Fruit fly (Drosophila melanogaster): ENCODE data around the gene Cpr67B.
A peak's percentile ranks its signal among the peaks of the same experiment; 100 is the strongest.

Gene Cpr67B

dm6 chr3L:9429665-9430607 lies 25.3 kb downstream of the Cpr67B start, which contains the start of the genes RpS17 and MTF-1 (continued):
- TF ChIP-seq CG1603 (tag; optimal IDR thresholded peaks at IDR 0.05) (peak; percentile 50), dimm (GFP tag; IDR thresholded peaks at IDR 0.05) (no peak), oc (tag; optimal IDR thresholded peaks at IDR 0.05) (no peak), Optix (GFP tag; IDR thresholded peaks at IDR 0.05) (0 out of 3 replicates have a peak, but pooled peaks have one; percentile 35), Sox100B (GFP tag; optimal IDR thresholded peaks at IDR 0.05) (peak; percentile 46), cg (GFP tag; optimal IDR thresholded peaks at IDR 0.05) (peak; percentile 14), CG2116 (GFP tag; optimal IDR thresholded peaks at IDR 0.05) (peak; percentile 64), BtbVII (GFP tag; optimal IDR thresholded peaks at IDR 0.05) (peak; percentile 60), Hr39 (optimal IDR thresholded peaks at IDR 0.05) (no peak), stc (GFP tag; IDR thresholded peaks at IDR 0.05) (peak; percentile 10; the same call in 1 of the 2 replicates), btn (GFP tag; optimal IDR thresholded peaks at IDR 0.05) (no peak), bowl (GFP tag; IDR thresholded peaks at IDR 0.05) (no peak), Max (GFP tag; optimal IDR thresholded peaks at IDR 0.05) (peak; percentile 26), toy (GFP tag; IDR thresholded peaks at IDR 0.05) (no peak), rib (GFP tag; IDR thresholded peaks at IDR 0.05) (no peak), Dbx (GFP tag; IDR thresholded peaks at IDR 0.05) (peak; percentile 34; the same call in 2 of the 3 replicates), Med (GFP tag) (peak; percentile 92), pho (GFP tag; optimal IDR thresholded peaks at IDR 0.05) (no peak), CG14014 (GFP tag; IDR thresholded peaks at IDR 0.05) (peak; percentile 39; the same call in 1 of the 2 replicates), sqz (GFP tag; optimal IDR thresholded peaks at IDR 0.05) (peak; percentile 40), Taf1 (GFP tag; IDR thresholded peaks at IDR 0.05) (no peak), CG2202 (tag; optimal IDR thresholded peaks at IDR 0.05) (peak; percentile 43), HHEX (GFP tag; optimal IDR thresholded peaks at IDR 0.05) (peak; percentile 68), CG14710 (tag; optimal IDR thresholded peaks at IDR 0.05) (peak; percentile 58), wor (GFP tag; IDR thresholded peaks at IDR 0.05) (no peak), fd102C (GFP tag; optimal IDR thresholded peaks at IDR 0.05) (no peak), CG16779 (GFP tag; IDR thresholded peaks at IDR 0.05) (no peak), Six4 (GFP tag; optimal IDR thresholded peaks at IDR 0.05) (no peak), ken (GFP tag; IDR thresholded peaks at IDR 0.05) (peak; percentile 61; the same call in 2 of the 3 replicates), lab (GFP tag; optimal IDR thresholded peaks at IDR 0.05) (peak; percentile 75), sens-2 (GFP tag; IDR thresholded peaks at IDR 0.05) (0 out of 2 replicates have a peak, but pooled peaks have one; percentile 27), Doc3 (GFP tag; IDR thresholded peaks at IDR 0.05; ENCODE audit: partially characterized antibody) (no peak), exex (tag; optimal IDR thresholded peaks at IDR 0.05) (peak; percentile 45), Nf-YB (GFP tag; optimal IDR thresholded peaks at IDR 0.05) (peak; percentile 21), CG4617 (GFP tag; optimal IDR thresholded peaks at IDR 0.05; ENCODE audit: borderline replicate concordance) (peak; percentile 60), sug (tag; optimal IDR thresholded peaks at IDR 0.05) (peak; percentile 19), CG7745 (tag; optimal IDR thresholded peaks at IDR 0.05) (no peak), klu (GFP tag; IDR thresholded peaks at IDR 0.05) (no peak), CG13287 (GFP tag; IDR thresholded peaks at IDR 0.05; ENCODE audit: partially characterized antibody) (peak; percentile 61; the same call in 1 of the 2 replicates), Bdp1 (GFP tag; optimal IDR thresholded peaks at IDR 0.05) (peak; percentile 23), Meics (GFP tag; optimal IDR thresholded peaks at IDR 0.05) (peak; percentile 73), Hr3 (GFP tag; optimal IDR thresholded peaks at IDR 0.05) (peak; percentile 17), nom (GFP tag; optimal IDR thresholded peaks at IDR 0.05) (peak; percentile 80), twi (tag; optimal IDR thresholded peaks at IDR 0.05) (no peak), NC2α (GFP tag; optimal IDR thresholded peaks at IDR 0.05) (no peak), Lim3 (GFP tag; IDR thresholded peaks at IDR 0.05) (no peak), CG12071 (GFP tag; optimal IDR thresholded peaks at IDR 0.05) (peak; percentile 60), CG17361 (GFP tag; IDR thresholded peaks at IDR 0.05) (peak; percentile 64; the same call in 2 of the 3 replicates)
